Worm (Caenorhabditis elegans): Measurements from ENCODE around the gene Y6E2A.4.
"Not testable (repeated sequence)": the region's sequence is repeated elsewhere in the genome, so short reads cannot be mapped to it uniquely, and the experiment has no call there.

Gene Y6E2A.4

ce11 chrV:15750130-15750529 lies 33.6 kb upstream of the Y6E2A.4 start, which contains the start of gene str-6:
TSS of gene str-6 (minus strand) at chrV:15750230.
- TF ChIP-seq syd-9 (tag; optimal IDR thresholded peaks at IDR 0.05): no peak
- TF ChIP-seq ttx-3 (tag; optimal IDR thresholded peaks at IDR 0.05): no peak
- TF ChIP-seq elt-2 (tag; optimal IDR thresholded peaks at IDR 0.05): no peak
- TF ChIP-seq lim-6 (tag; optimal IDR thresholded peaks at IDR 0.05): no peak
- TF ChIP-seq C08G9.2 (tag; optimal IDR thresholded peaks at IDR 0.05): no peak
- TF ChIP-seq ceh-2 (tag; optimal IDR thresholded peaks at IDR 0.05): no peak
- no peak for TF ChIP-seq ceh-34 (tag; optimal IDR thresholded peaks at IDR 0.05)
- TF ChIP-seq T23F11.4 (GFP tag; optimal IDR thresholded peaks at IDR 0.05): no peak
- no peak for TF ChIP-seq pqm-1 (tag; optimal IDR thresholded peaks at IDR 0.05)
- TF ChIP-seq K02D7.2 (tag; optimal IDR thresholded peaks at IDR 0.05): no peak
- no peak for TF ChIP-seq unc-42 (tag; optimal IDR thresholded peaks at IDR 0.05)
- no peak for TF ChIP-seq eyg-1 (tag; optimal IDR thresholded peaks at IDR 0.05)
- TF ChIP-seq lin-11 (tag; optimal IDR thresholded peaks at IDR 0.05): no peak

ce11 chrV:15748343-15748742 lies 31.8 kb upstream of the Y6E2A.4 start, which contains the start of gene T23D5.8:
TSS of gene T23D5.8 (minus strand) at chrV:15748443.
- TF ChIP-seq ceh-19 (GFP tag; optimal IDR thresholded peaks at IDR 0.05); pax-1 (tag; optimal IDR thresholded peaks at IDR 0.05); ceh-34 (tag; optimal IDR thresholded peaks at IDR 0.05): not testable (repeated sequence)

DNA sequence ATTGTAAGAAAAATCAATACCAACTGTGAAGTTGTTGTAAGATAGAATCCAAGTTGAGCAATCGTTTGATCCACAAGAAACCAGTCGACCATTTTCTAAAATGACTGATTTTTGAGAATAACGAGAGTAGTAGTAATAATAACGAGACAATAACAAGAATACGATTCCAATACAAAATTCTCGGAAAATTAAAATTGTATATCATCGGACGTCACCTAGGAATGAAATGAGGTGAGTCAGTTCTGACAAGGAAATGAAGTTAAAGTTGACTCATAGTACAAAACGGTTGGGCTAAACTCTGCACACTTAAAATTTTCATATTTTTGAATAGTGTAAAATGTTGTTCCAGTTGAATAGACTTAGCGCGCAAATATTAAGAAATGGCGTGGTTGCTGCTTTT lies 27.8 kb upstream of the Y6E2A.4 start, which contains the start of gene str-19:
TSS of gene str-19 (minus strand) at position 101 of the 400 bp plus-strand sequence.
- not testable (repeated sequence) for TF ChIP-seq pax-1, ceh-9, odd-2 (tag; optimal IDR thresholded peaks at IDR 0.05)

ce11 chrV:15741851-15742250 lies 25.3 kb upstream of the Y6E2A.4 start, which contains the start of gene str-18:
TSS of gene str-18 (minus strand) at chrV:15741951.
- TF ChIP-seq C08G9.2 (tag; optimal IDR thresholded peaks at IDR 0.05): no peak

DNA sequence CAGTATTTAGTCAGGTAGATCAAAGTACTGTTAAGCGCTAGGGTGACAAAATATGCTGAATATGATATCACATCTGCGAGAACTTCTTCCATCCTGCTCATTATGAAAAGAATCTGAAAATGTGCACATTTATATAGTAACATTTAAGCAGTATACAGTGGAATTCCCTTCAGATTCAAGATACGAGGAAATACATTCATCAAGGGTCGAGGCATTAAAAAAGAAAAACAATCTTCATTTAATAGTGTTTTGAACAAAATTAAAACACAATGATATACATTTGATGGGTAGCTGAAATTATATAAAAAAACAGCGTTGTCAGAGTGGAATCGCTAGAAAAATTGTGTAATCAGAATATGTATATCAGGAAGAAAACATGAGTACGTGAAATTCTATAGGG lies 19.1 kb upstream of the Y6E2A.4 start, which contains the start of gene str-27:
TSS of gene str-27 (minus strand) at position 101 of the 400 bp plus-strand sequence.
- TF ChIP-seq gmeb-2 (tag; optimal IDR thresholded peaks at IDR 0.05) (no peak), hlh-30 (tag; optimal IDR thresholded peaks at IDR 0.05; ENCODE audit: insufficient read depth) (no peak), ceh-19 (GFP tag; optimal IDR thresholded peaks at IDR 0.05) (no peak), ceh-45 (GFP tag; IDR thresholded peaks at IDR 0.05) (no peak)

DNA sequence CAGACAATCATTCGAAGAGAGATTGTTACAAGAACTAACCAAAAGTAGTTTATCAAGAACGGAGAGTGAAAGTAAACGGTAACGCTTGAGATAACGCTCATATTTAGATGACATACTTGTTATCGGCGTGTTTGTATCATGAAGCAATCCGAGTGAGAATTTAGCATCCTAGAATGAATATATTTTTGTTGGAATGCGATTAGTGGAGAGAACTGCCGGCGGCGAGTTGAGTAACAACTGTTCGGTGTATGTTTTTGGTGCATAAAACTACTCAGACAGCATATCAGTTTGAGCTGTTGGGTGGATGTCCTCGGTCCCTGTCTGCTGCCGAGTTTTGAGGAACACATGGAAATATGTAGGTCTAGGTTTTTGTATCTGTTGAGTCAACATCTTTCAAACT lies 17.0 kb upstream of the Y6E2A.4 start, which contains the start of gene T23D5.3:
TSS of gene T23D5.3 (minus strand) at position 101 of the 400 bp plus-strand sequence.
- TF ChIP-seq pqm-1 (tag; optimal IDR thresholded peaks at IDR 0.05) (no peak), tbx-7 (tag; optimal IDR thresholded peaks at IDR 0.05) (no peak), sox-4 (tag; optimal IDR thresholded peaks at IDR 0.05) (no peak), pag-3 (tag; optimal IDR thresholded peaks at IDR 0.05; ENCODE audit: borderline replicate concordance) (no peak), ceh-45 (GFP tag; IDR thresholded peaks at IDR 0.05) (no peak), nhr-232 (tag; optimal IDR thresholded peaks at IDR 0.05) (no peak), ceh-9 (tag; optimal IDR thresholded peaks at IDR 0.05) (no peak), lin-11 (tag; optimal IDR thresholded peaks at IDR 0.05) (no peak), T23F11.4 (GFP tag; optimal IDR thresholded peaks at IDR 0.05) (no peak), mec-3 (tag; optimal IDR thresholded peaks at IDR 0.05; ENCODE audit: borderline replicate concordance) (no peak), hlh-6 (tag; optimal IDR thresholded peaks at IDR 0.05) (no peak), nhr-11 (tag; optimal IDR thresholded peaks at IDR 0.05) (no peak), unc-3 (GFP tag; conservative IDR thresholded peaks at IDR 0.05) (no peak), unc-3 (tag; optimal IDR thresholded peaks at IDR 0.05) (no peak), pax-1 (tag; optimal IDR thresholded peaks at IDR 0.05) (no peak), eyg-1 (tag; optimal IDR thresholded peaks at IDR 0.05) (no peak), pha-4 (tag; optimal IDR thresholded peaks at IDR 0.05) (no peak), ceh-18 (tag; optimal IDR thresholded peaks at IDR 0.05) (no peak), unc-42 (tag; optimal IDR thresholded peaks at IDR 0.05) (no peak), hlh-8 (tag; optimal IDR thresholded peaks at IDR 0.05) (no peak), K09A11.1 (tag; optimal IDR thresholded peaks at IDR 0.05; ENCODE audit: insufficient read depth) (no peak)
